Worm (Caenorhabditis elegans) whole organism, L2 larva: ENCODE data around the gene pud-4.
"Not testable (repeated sequence)": the region's sequence is repeated elsewhere in the genome, so short reads cannot be mapped to it uniquely, and the experiment has no call there.

Experiments
- C34F6.9 ChIP-seq: fragments of 150-350 bp; optimal IDR thresholded peaks from 2 replicates; lab custom pipeline; 2014; ENCODE audit warnings: missing biosample characterization, missing genetic modification characterization
- F13H6.1 ChIP-seq: sonication (generic microtip); optimal IDR thresholded peaks from 2 replicates; lab custom pipeline; 2016; ENCODE audit warnings: missing genetic modification characterization, missing compliant biosample characterization
- Y55F3AM.14 ChIP-seq: fragments of 200-800 bp; sonication (Bioruptor generic); optimal IDR thresholded peaks from 2 replicates; lab custom pipeline; 2018; ENCODE audit warnings: mild to moderate bottlenecking, missing genetic modification characterization, missing compliant biosample characterization
- alr-1 ChIP-seq: fragments of 150-350 bp; optimal IDR thresholded peaks from 2 replicates; lab custom pipeline; 2014; ENCODE audit warnings: missing biosample characterization, missing genetic modification characterization
- ceh-82 ChIP-seq: fragments of 150-350 bp; optimal IDR thresholded peaks from 2 replicates; lab custom pipeline; 2014; ENCODE audit warnings: missing biosample characterization, missing genetic modification characterization
- crh-2 ChIP-seq: sonication (generic microtip); optimal IDR thresholded peaks from 2 replicates; lab custom pipeline; 2017; ENCODE audit warnings: missing biosample characterization, missing genetic modification characterization
- dmd-4 ChIP-seq: sonication (generic microtip); optimal IDR thresholded peaks from 2 replicates; lab custom pipeline; 2017; ENCODE audit warnings: missing biosample characterization, missing genetic modification characterization
- elt-3 ChIP-seq: sonication (generic microtip); optimal IDR thresholded peaks from 2 replicates; lab custom pipeline; 2017; ENCODE audit warnings: missing biosample characterization, missing genetic modification characterization
- fos-1 ChIP-seq: fragments of 150-350 bp; optimal IDR thresholded peaks from 2 replicates; lab custom pipeline; 2014; ENCODE audit warnings: missing biosample characterization, missing genetic modification characterization
- gmeb-1 ChIP-seq: fragments of 150-350 bp; optimal IDR thresholded peaks from 2 replicates; lab custom pipeline; 2014; ENCODE audit warnings: missing biosample characterization, missing genetic modification characterization
- lin-11 ChIP-seq: fragments of 150-350 bp; sonication (generic microtip); optimal IDR thresholded peaks from 2 replicates; lab custom pipeline; 2014; ENCODE audit warnings: missing biosample characterization, missing genetic modification characterization, inconsistent platforms, mixed read lengths
- lin-13 ChIP-seq: fragments of 150-350 bp; optimal IDR thresholded peaks from 2 replicates; lab custom pipeline; 2014; ENCODE audit warnings: missing biosample characterization, missing genetic modification reagents, missing genetic modification characterization
- lin-39 ChIP-seq: fragments of 150-350 bp; optimal IDR thresholded peaks from 2 replicates; lab custom pipeline; 2014; ENCODE audit warnings: missing biosample characterization, missing genetic modification reagents, missing genetic modification characterization
- mab-5 ChIP-seq: fragments of 150-350 bp; optimal IDR thresholded peaks from 2 replicates; lab custom pipeline; 2014; ENCODE audit warnings: missing biosample characterization, missing genetic modification characterization
- mbf-1 ChIP-seq: sonication (generic microtip); optimal IDR thresholded peaks from 2 replicates; lab custom pipeline; 2017; ENCODE audit warnings: missing biosample characterization, missing genetic modification characterization
- nhr-129 ChIP-seq: fragments of 150-350 bp; optimal IDR thresholded peaks from 2 replicates; lab custom pipeline; 2014; ENCODE audit warnings: missing biosample characterization, missing genetic modification characterization
- nhr-23 ChIP-seq: fragments of 150-350 bp; optimal IDR thresholded peaks from 2 replicates; lab custom pipeline; 2014; ENCODE audit warnings: missing biosample characterization, missing genetic modification reagents, missing genetic modification characterization
- nhr-237 ChIP-seq: fragments of 150-350 bp; optimal IDR thresholded peaks from 2 replicates; lab custom pipeline; 2014; ENCODE audit warnings: missing biosample characterization, missing genetic modification characterization
- nhr-25 ChIP-seq: fragments of 150-350 bp; sonication (generic microtip); optimal IDR thresholded peaks from 3 replicates; lab custom pipeline; 2014; ENCODE audit warnings: missing biosample characterization, missing genetic modification characterization
- nhr-6 ChIP-seq: fragments of 150-350 bp; optimal IDR thresholded peaks from 2 replicates; lab custom pipeline; 2014; ENCODE audit warnings: missing biosample characterization, missing genetic modification characterization
- nhr-77 ChIP-seq: fragments of 150-350 bp; optimal IDR thresholded peaks from 2 replicates; lab custom pipeline; 2014; ENCODE audit warnings: missing biosample characterization, missing genetic modification characterization
- skn-1 ChIP-seq: sonication (generic microtip); optimal IDR thresholded peaks from 2 replicates; lab custom pipeline; 2017; ENCODE audit warnings: missing biosample characterization, missing genetic modification characterization
- sma-3 ChIP-seq: sonication (generic microtip); optimal IDR thresholded peaks from 2 replicates; lab custom pipeline; 2016; ENCODE audit warnings: missing genetic modification reagents, missing genetic modification characterization, missing compliant biosample characterization
- sma-9 ChIP-seq, 2 experiments: fragments of 150-350 bp in 1 of 2; sonication (generic microtip) in 1 of 2; optimal IDR thresholded peaks; 2 replicates each; lab custom pipeline; 2014 to 2016; ENCODE audit warnings: missing genetic modification characterization in 2 of 2, mild to moderate bottlenecking in 1 of 2, missing biosample characterization in 1 of 2, missing compliant biosample characterization in 1 of 2, missing genetic modification reagents in 1 of 2, moderate library complexity in 1 of 2
- unc-39 ChIP-seq: fragments of 150-350 bp; optimal IDR thresholded peaks from 2 replicates; lab custom pipeline; 2014; ENCODE audit warnings: missing biosample characterization, missing genetic modification characterization
- unc-62 ChIP-seq: fragments of 150-350 bp; optimal IDR thresholded peaks from 2 replicates; lab custom pipeline; 2014; ENCODE audit warnings: missing biosample characterization, missing genetic modification reagents, missing genetic modification characterization
- zag-1 ChIP-seq: fragments of 150-350 bp; optimal IDR thresholded peaks from 2 replicates; lab custom pipeline; 2014; ENCODE audit warnings: missing biosample characterization, missing genetic modification characterization
- ztf-1 ChIP-seq: fragments of 200-800 bp; sonication (Bioruptor generic); conservative IDR thresholded peaks from 2 replicates; pipeline ENCODE4 v1.3.6; 2022; ENCODE audit warnings: missing genetic modification characterization, missing compliant biosample characterization
- ztf-11 ChIP-seq: sonication (generic microtip); optimal IDR thresholded peaks from 2 replicates; lab custom pipeline; 2017; ENCODE audit warnings: missing biosample characterization, missing genetic modification characterization
- ztf-4 ChIP-seq: fragments of 150-350 bp; optimal IDR thresholded peaks from 2 replicates; lab custom pipeline; 2014; ENCODE audit warnings: missing biosample characterization, missing genetic modification characterization

pud-4 gene

DNA sequence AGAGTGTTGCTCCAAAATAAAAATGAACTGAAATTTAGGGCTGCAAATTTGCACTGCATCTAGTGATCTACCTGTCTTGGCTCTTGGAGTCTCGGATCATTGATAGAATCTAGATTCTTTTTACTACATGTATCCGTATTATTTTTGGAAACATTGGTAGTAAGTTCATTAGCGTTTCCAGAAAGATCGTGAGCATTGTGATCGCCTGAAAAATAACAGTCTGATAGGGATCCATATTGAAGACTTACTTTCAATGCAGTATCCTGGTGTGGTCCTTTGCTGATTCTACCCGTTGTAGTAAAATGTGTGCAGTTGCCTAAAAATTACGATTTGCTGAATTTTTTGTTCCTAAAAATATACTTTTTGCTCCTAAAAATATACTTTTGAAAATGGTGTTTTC is 20.1 kb upstream of the pud-4 start:
- TF ChIP-seq gmeb-1 = no peak
- no peak for TF ChIP-seq unc-39 (tag; lab: Kevin White, UChicago)

DNA sequence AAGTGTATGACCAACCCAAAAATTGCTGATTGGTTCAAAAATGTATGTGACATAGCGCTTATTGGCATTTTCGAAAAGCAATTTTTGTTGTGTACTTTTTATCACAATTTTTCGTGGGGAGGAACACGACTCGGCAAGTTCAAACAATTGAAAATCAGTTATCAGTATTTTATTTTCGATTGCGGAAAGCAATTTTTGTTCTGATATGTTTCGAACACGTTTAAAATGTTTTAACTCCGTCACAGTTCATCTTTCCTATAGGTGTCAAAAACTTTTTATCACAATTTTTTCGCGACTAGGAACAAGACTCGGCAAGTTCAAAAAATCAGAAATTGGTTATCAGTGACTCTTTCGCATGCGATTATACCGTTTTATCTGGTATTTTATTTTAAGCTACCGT is 18.2 kb upstream of the pud-4 start:
- TF ChIP-seq fos-1 (tag; lab: Kevin White, UChicago) (peak; percentile 89), alr-1 (tag; lab: Kevin White, UChicago) (no peak), nhr-25 (tag; lab: Kevin White, UChicago) (no peak), lin-11 (tag; lab: Kevin White, UChicago) (no peak), unc-62 (GFP tag; lab: Kevin White, UChicago) (no peak), ceh-82 (no peak), ztf-1 (GFP tag; lab: Robert Waterston, UW) (no peak), nhr-77 (no peak), nhr-6 (tag; lab: Kevin White, UChicago) (no peak), sma-9 (GFP tag; optimal IDR thresholded peaks at IDR 0.05; lab: Kevin White, UChicago) (peak; percentile 32), sma-9 (tag; optimal IDR thresholded peaks at IDR 0.05; lab: Kevin White, UChicago) (no peak), elt-3 (tag; lab: Kevin White, UChicago) (no peak), C34F6.9 (tag; lab: Kevin White, UChicago) (no peak)

DNA sequence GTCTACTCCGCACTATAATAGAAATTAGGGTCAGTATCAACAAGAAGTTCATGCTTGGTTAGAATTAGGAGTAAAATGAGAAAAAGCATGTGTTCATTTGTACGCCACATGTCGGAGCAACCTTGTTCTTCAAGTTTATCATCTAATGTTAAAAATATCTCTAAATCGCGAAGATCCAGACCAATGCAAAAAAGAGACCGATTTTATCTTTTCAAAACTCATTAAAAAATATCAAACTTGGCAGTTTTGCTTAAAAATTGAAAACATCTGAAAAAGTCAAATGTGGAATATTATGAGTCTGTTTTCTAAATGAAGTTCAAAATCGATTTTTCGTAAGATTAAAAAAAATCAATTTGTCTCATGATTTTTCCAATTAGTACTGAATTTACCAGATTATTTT is 5.5 kb upstream of the pud-4 start, which contains the start of gene Y19D10B.6:
Y19D10B.6 (minus strand) TSS at position 101 of the 400 bp plus-strand sequence.
- not testable (repeated sequence) for TF ChIP-seq F13H6.1 (tag; lab: Kevin White, UChicago); sma-9 (GFP tag; optimal IDR thresholded peaks at IDR 0.05; lab: Kevin White, UChicago); sma-9 (tag; optimal IDR thresholded peaks at IDR 0.05; lab: Kevin White, UChicago); C34F6.9 (tag; lab: Kevin White, UChicago)

DNA sequence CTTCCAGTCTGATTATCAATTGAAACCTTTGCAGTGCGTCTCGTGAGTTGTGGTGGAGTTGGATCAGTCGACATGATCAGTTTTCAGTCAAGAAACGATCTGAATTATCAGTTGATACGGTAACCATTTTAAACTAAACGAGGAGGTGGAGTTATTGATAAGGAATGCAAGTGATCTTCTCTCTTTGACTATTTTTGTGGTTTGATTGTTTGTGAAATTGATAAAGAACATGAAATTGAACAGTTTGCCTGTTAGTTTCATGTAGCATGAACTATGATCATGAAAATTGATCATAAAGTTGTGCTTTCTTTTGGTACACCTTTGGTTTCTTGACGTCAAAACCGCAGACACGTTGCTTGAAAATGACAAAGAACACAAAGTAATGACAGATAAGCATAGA is 4.0 kb upstream of the pud-4 start, which contains the start of gene pud-1.2:
pud-1.2 (minus strand) TSS at position 101 of the 400 bp plus-strand sequence.
- not testable (repeated sequence) for TF ChIP-seq sma-9 (GFP tag; optimal IDR thresholded peaks at IDR 0.05; lab: Kevin White, UChicago); sma-9 (tag; optimal IDR thresholded peaks at IDR 0.05; lab: Kevin White, UChicago); ztf-4 (tag; lab: Kevin White, UChicago); C34F6.9 (tag; lab: Kevin White, UChicago)

DNA sequence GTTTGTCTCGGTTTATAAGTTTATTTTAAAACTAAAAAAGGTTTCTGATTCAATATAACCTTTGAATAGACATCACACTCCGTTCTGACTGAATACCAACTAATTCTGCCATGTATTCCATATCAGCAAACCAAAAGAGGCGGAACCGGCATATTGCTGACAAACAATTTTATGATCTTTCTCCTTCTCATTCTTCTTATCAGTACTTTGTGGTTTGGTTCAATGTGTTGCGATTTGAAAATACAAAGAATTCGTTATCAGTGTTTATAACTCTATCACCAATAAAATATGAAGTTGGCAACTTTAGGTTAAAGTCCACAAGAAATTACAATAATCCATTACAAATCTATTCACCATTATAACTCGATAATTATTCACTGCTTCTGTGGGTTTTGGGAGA is 2.2 kb upstream of the pud-4 start:
- no peak for TF ChIP-seq unc-39 (tag; lab: Kevin White, UChicago)
- no peak for TF ChIP-seq nhr-23 (tag; lab: Kevin White, UChicago)
- TF ChIP-seq skn-1 (tag; lab: Kevin White, UChicago) = peak; percentile 80
- no peak for TF ChIP-seq nhr-129 (tag; lab: Kevin White, UChicago)
- TF ChIP-seq fos-1 (tag; lab: Kevin White, UChicago) = peak; percentile 72
- no peak for TF ChIP-seq zag-1
- no peak for TF ChIP-seq dmd-4 (tag; lab: Kevin White, UChicago)
- TF ChIP-seq crh-2 = peak; percentile 19
- TF ChIP-seq sma-9 (GFP tag; optimal IDR thresholded peaks at IDR 0.05; lab: Kevin White, UChicago) = peak; percentile 78
- no peak for TF ChIP-seq sma-9 (tag; optimal IDR thresholded peaks at IDR 0.05; lab: Kevin White, UChicago)
- TF ChIP-seq F13H6.1 (tag; lab: Kevin White, UChicago) = no peak
- no peak for TF ChIP-seq elt-3 (tag; lab: Kevin White, UChicago)

DNA sequence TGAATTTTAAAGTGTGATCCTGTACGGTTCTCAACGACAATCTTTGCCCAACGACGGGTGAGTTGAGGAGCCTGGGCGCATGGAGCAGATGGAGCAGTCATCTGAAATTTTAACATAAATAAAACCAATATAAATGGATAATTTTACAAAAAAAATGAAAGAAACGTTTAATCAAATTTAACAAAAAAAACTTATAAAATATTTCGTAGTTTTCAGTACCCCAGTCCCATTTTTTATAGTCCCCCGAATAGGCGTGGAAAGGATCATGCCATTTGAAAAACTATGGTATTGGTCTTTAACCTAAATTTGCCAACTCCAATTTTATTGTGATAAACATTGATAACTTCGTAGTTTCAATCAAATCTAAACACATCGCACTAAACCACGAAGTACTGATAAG is 1.4 kb upstream of the pud-4 start, which contains the start of gene pud-3:
pud-3 (minus strand) TSS at position 101 of the 400 bp plus-strand sequence.
- no peak for TF ChIP-seq lin-13
- TF ChIP-seq unc-62 (GFP tag; lab: Kevin White, UChicago) = no peak
- TF ChIP-seq nhr-23 (tag; lab: Kevin White, UChicago) = no peak
- TF ChIP-seq mab-5 = no peak
- no peak for TF ChIP-seq mbf-1 (tag; lab: Kevin White, UChicago)
- TF ChIP-seq lin-39 (tag; lab: Kevin White, UChicago) = no peak
- no peak for TF ChIP-seq sma-3
- no peak for TF ChIP-seq Y55F3AM.14 (GFP tag; lab: Kevin White, UChicago)
- TF ChIP-seq unc-39 (tag; lab: Kevin White, UChicago) = no peak
- no peak for TF ChIP-seq nhr-237
- TF ChIP-seq ztf-11 (tag; lab: Kevin White, UChicago) = no peak
- TF ChIP-seq, all 48 proteins: peak for 0
